Worm (Caenorhabditis elegans) whole organism, late embryonic: ENCODE measurements around the gene npp-23.

Experiments
- C08G9.2 ChIP-seq: sonication (generic microtip); optimal IDR thresholded peaks from 2 replicates; lab custom pipeline; 2016; ENCODE audit warnings: mild to moderate bottlenecking, missing genetic modification characterization, moderate library complexity, missing compliant biosample characterization
- C38D4.7 ChIP-seq: fragments of 200-800 bp; sonication (Bioruptor generic); optimal IDR thresholded peaks from 2 replicates; lab custom pipeline; 2018; ENCODE audit warnings: mild to moderate bottlenecking, missing genetic modification characterization, moderate library complexity, missing compliant biosample characterization
- K09A11.1 ChIP-seq: sonication (generic microtip); optimal IDR thresholded peaks from 2 replicates; lab custom pipeline; 2017; ENCODE audit warnings: antibody characterized with exemption, mild to moderate bottlenecking, missing genetic modification characterization, missing compliant biosample characterization; ENCODE audit not compliant: insufficient read depth
- Y22D7AL.16 ChIP-seq: sonication (generic microtip); optimal IDR thresholded peaks from 2 replicates; lab custom pipeline; 2016; ENCODE audit warnings: missing genetic modification characterization, missing compliant biosample characterization
- ceh-14 ChIP-seq: sonication (generic microtip); optimal IDR thresholded peaks from 2 replicates; lab custom pipeline; 2016; ENCODE audit warnings: missing genotype, missing genetic modification characterization, missing compliant biosample characterization
- ceh-18 ChIP-seq: sonication (generic microtip); optimal IDR thresholded peaks from 2 replicates; lab custom pipeline; 2016; ENCODE audit warnings: missing genetic modification characterization, missing compliant biosample characterization
- ceh-19 ChIP-seq: fragments of 200-800 bp; sonication (Bioruptor generic); optimal IDR thresholded peaks from 2 replicates; lab custom pipeline; 2018; ENCODE audit warnings: mild to moderate bottlenecking, missing genetic modification characterization, missing compliant biosample characterization
- ceh-22 ChIP-seq: sonication (generic microtip); optimal IDR thresholded peaks from 2 replicates; lab custom pipeline; 2017; ENCODE audit warnings: missing biosample characterization, missing genetic modification characterization
- ceh-30 ChIP-seq: fragments of 150-350 bp; optimal IDR thresholded peaks from 2 replicates; lab custom pipeline; 2014; ENCODE audit warnings: missing biosample characterization, missing genetic modification characterization
- ceh-31 ChIP-seq: sonication (generic microtip); optimal IDR thresholded peaks from 2 replicates; lab custom pipeline; 2016; ENCODE audit warnings: missing genetic modification characterization, missing compliant biosample characterization
- ceh-45 ChIP-seq: fragments of 200-800 bp; sonication (Bioruptor generic); IDR thresholded peaks from 2 replicates; pipeline ENCODE4 v1.3.6; 2022; ENCODE audit warnings: missing genetic modification reagents, missing genetic modification characterization, missing compliant biosample characterization
- ceh-9 ChIP-seq: sonication (generic microtip); optimal IDR thresholded peaks from 2 replicates; lab custom pipeline; 2016; ENCODE audit warnings: mild to moderate bottlenecking, missing genetic modification characterization, inconsistent platforms, missing compliant biosample characterization
- che-1 ChIP-seq: sonication (generic microtip); optimal IDR thresholded peaks from 2 replicates; lab custom pipeline; 2016; ENCODE audit warnings: mild to moderate bottlenecking, missing genetic modification characterization, missing compliant biosample characterization
- dve-1 ChIP-seq: sonication (generic microtip); optimal IDR thresholded peaks from 2 replicates; lab custom pipeline; 2017; ENCODE audit warnings: antibody characterized with exemption, mild to moderate bottlenecking, missing genetic modification characterization, missing compliant biosample characterization
- elt-4 ChIP-seq: sonication (generic microtip); optimal IDR thresholded peaks from 2 replicates; lab custom pipeline; 2016; ENCODE audit warnings: missing genetic modification characterization, missing compliant biosample characterization
- fkh-10 ChIP-seq: fragments of 150-350 bp; optimal IDR thresholded peaks from 2 replicates; lab custom pipeline; 2014; ENCODE audit warnings: missing biosample characterization, missing genetic modification reagents, missing genetic modification characterization
- hlh-15 ChIP-seq: sonication (generic microtip); optimal IDR thresholded peaks from 2 replicates; lab custom pipeline; 2016; ENCODE audit warnings: missing genetic modification characterization, missing compliant biosample characterization
- hlh-30 ChIP-seq: sonication (generic microtip); optimal IDR thresholded peaks from 2 replicates; lab custom pipeline; 2017; ENCODE audit warnings: antibody characterized with exemption, missing genetic modification characterization, missing compliant biosample characterization; ENCODE audit not compliant: insufficient read depth
- hlh-6 ChIP-seq: sonication (generic microtip); optimal IDR thresholded peaks from 2 replicates; lab custom pipeline; 2016; ENCODE audit warnings: missing genotype, missing genetic modification characterization, missing compliant biosample characterization
- lim-6 ChIP-seq: sonication (generic microtip); optimal IDR thresholded peaks from 2 replicates; lab custom pipeline; 2016; ENCODE audit warnings: missing genetic modification characterization, missing compliant biosample characterization
- madf-2 ChIP-seq: sonication (generic microtip); optimal IDR thresholded peaks from 2 replicates; lab custom pipeline; 2017; ENCODE audit warnings: missing genetic modification characterization, missing compliant biosample characterization
- nfya-1 ChIP-seq: sonication (generic microtip); optimal IDR thresholded peaks from 2 replicates; lab custom pipeline; 2017; ENCODE audit warnings: missing genetic modification characterization, mild to moderate bottlenecking, missing compliant biosample characterization, antibody characterized with exemption, moderate library complexity
- nhr-11 ChIP-seq: fragments of 150-350 bp; optimal IDR thresholded peaks from 2 replicates; lab custom pipeline; 2014; ENCODE audit warnings: missing biosample characterization, missing genetic modification characterization
- odd-2 ChIP-seq: sonication (generic microtip); optimal IDR thresholded peaks from 2 replicates; lab custom pipeline; 2017; ENCODE audit warnings: antibody characterized with exemption, mild to moderate bottlenecking, missing genetic modification characterization, missing compliant biosample characterization
- pax-1 ChIP-seq: fragments of 150-350 bp; optimal IDR thresholded peaks from 2 replicates; lab custom pipeline; 2014; ENCODE audit warnings: missing biosample characterization, missing genetic modification characterization
- pha-2 ChIP-seq: sonication (generic microtip); optimal IDR thresholded peaks from 2 replicates; lab custom pipeline; 2017; ENCODE audit warnings: mild to moderate bottlenecking, missing genetic modification characterization, missing compliant biosample characterization
- pha-4 ChIP-seq: fragments of 150-350 bp; optimal IDR thresholded peaks from 2 replicates; lab custom pipeline; 2018; ENCODE audit warnings: missing biosample characterization, missing genetic modification reagents, missing genetic modification characterization
- pros-1 ChIP-seq: fragments of 150-350 bp; optimal IDR thresholded peaks from 2 replicates; lab custom pipeline; 2014; ENCODE audit warnings: missing biosample characterization, missing genetic modification reagents, missing genetic modification characterization
- sdc-2 ChIP-seq: sonication (generic microtip); optimal IDR thresholded peaks from 2 replicates; lab custom pipeline; 2016; ENCODE audit warnings: missing genotype, missing genetic modification characterization, missing compliant biosample characterization
- syd-9 ChIP-seq: sonication (generic microtip); optimal IDR thresholded peaks from 2 replicates; lab custom pipeline; 2016; ENCODE audit warnings: mild to moderate bottlenecking, missing genetic modification characterization, moderate library complexity, missing compliant biosample characterization
- tbx-7 ChIP-seq: sonication (generic microtip); optimal IDR thresholded peaks from 2 replicates; lab custom pipeline; 2016; ENCODE audit warnings: missing genotype, missing genetic modification characterization, missing compliant biosample characterization
- ttx-3 ChIP-seq: sonication (generic microtip); optimal IDR thresholded peaks from 2 replicates; lab custom pipeline; 2016; ENCODE audit warnings: missing genetic modification reagents, missing genetic modification characterization, missing compliant biosample characterization
- unc-42 ChIP-seq: sonication (generic microtip); optimal IDR thresholded peaks from 2 replicates; lab custom pipeline; 2016; ENCODE audit warnings: missing genotype, missing genetic modification characterization, missing compliant biosample characterization
- unc-55 ChIP-seq: sonication (generic microtip); optimal IDR thresholded peaks from 2 replicates; lab custom pipeline; 2017; ENCODE audit warnings: missing biosample characterization, missing genetic modification reagents, missing genetic modification characterization
- unc-86 ChIP-seq: sonication (generic microtip); optimal IDR thresholded peaks from 2 replicates; lab custom pipeline; 2016; ENCODE audit warnings: missing genetic modification characterization, missing compliant biosample characterization
- zip-5 ChIP-seq: sonication (generic microtip); optimal IDR thresholded peaks from 2 replicates; lab custom pipeline; 2016; ENCODE audit warnings: missing genetic modification characterization, missing compliant biosample characterization

The npp-23 gene

DNA sequence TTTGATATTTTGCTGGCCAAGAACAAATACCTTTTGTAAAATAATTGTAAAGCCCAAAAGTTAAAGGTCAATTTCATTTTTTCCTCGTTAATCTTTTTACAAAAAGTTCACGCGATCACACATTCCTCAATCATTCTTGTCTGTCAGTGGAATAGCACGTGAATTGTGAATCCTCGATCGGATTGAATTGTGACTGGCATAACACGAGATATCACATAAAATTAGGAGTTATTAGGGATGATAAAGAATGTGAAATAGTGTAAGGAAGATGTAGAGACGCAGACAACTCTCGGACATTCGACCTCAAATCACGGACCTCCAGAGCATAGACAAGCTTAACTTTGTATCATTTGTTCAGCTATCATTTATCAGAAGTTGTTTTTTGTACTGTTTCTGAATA, 36.7 kb upstream of the npp-23 start, which contains the start of gene C27B7.6:
C27B7.6 (minus strand) TSS at position 182 of the 400 bp plus-strand sequence.
- TF ChIP-seq hlh-6 (tag; lab: Kevin White, UChicago), result no peak
- no peak for TF ChIP-seq ceh-19 (GFP tag; lab: Kevin White, UChicago)
- TF ChIP-seq elt-4 (tag; lab: Kevin White, UChicago), result no peak
- TF ChIP-seq unc-55, result peak; percentile 69
- TF ChIP-seq, all 69 proteins: peak for 1

DNA sequence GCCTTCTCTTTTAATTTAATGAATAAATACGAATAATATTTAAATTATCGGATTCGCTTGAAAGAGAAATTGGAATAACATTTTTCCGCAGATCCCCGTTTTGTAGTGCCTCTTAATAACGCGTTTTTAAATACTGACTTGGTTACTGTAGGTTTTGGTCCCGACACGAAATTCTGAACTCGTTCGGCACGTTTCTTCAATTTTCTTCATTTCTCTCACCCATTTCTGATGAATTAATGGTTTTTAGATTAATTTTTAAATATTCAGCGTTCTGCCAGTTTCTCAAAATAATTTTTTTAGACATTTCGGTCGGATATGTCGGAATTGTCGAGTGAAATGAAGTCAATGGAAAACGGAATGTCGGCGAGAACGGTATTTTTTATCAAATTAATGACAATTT, 31.9 kb upstream of the npp-23 start, which contains the start of gene C27B7.5:
C27B7.5 (plus strand) TSS at position 301 of the 400 bp plus-strand sequence.
- no peak for TF ChIP-seq ttx-3
- TF ChIP-seq pha-2, result no peak
- no peak for TF ChIP-seq zip-5
- no peak for TF ChIP-seq tbx-7
- no peak for TF ChIP-seq elt-4 (tag; lab: Kevin White, UChicago)
- TF ChIP-seq hlh-15, result no peak
- TF ChIP-seq ceh-31 (tag; lab: Kevin White, UChicago), result no peak
- TF ChIP-seq syd-9, result no peak
- no peak for TF ChIP-seq ceh-30 (tag; lab: Kevin White, UChicago)
- no peak for TF ChIP-seq ceh-18 (tag; lab: Kevin White, UChicago)
- TF ChIP-seq ceh-19 (GFP tag; lab: Kevin White, UChicago), result no peak
- TF ChIP-seq madf-2, result no peak
- no peak for TF ChIP-seq sdc-2
- TF ChIP-seq Y22D7AL.16, result no peak
- no peak for TF ChIP-seq nfya-1 (tag; lab: Kevin White, UChicago)
- TF ChIP-seq ceh-45 (GFP tag; lab: Robert Waterston, UW), result no peak
- no peak for TF ChIP-seq dve-1
- no peak for TF ChIP-seq lim-6

ce11 chrIV:8893746-8894145, 24.3 kb upstream of the npp-23 start, which contains the start of gene rad-54.L2:
Gene rad-54.L2, plus strand, starts transcription at chrIV:8894077.
- no peak for TF ChIP-seq sdc-2
- no peak for TF ChIP-seq odd-2 (tag; lab: Kevin White, UChicago)
- TF ChIP-seq ceh-31 (tag; lab: Kevin White, UChicago), result peak; percentile 40
- TF ChIP-seq unc-55, result peak; percentile 62
- no peak for TF ChIP-seq pha-4 (tag; lab: Kevin White, UChicago)
- peak; percentile 55 for TF ChIP-seq hlh-30 (tag; lab: Kevin White, UChicago)
- TF ChIP-seq nfya-1 (tag; lab: Kevin White, UChicago), result peak; percentile 0
- peak; percentile 46 for TF ChIP-seq pax-1

ce11 chrIV:8892558-8892957, 23.1 kb upstream of the npp-23 start, which contains the start of gene C27B7.2:
Gene C27B7.2, plus strand, starts transcription at chrIV:8892858.
- TF ChIP-seq madf-2, result no peak

DNA sequence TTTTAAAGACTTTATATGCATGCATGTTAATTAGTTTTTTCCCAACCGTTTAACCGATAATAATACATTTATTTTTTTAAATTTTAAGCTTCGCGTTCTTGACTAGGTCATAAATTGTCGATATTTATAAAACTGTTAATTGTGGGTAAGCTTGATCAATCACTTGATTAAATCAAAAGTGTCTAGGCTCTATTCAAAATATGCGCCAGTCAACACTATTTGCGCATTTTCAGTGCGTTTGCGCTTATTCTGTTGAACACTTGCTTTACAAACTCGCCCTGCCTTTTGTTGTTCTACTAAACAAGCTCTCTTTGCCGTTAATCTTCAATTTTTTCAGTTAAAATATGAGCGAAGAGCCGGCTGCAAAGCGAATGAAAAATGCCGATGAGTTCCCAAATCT, 21.7 kb upstream of the npp-23 start, which contains the start of gene spr-2:
spr-2 (plus strand) TSS at position 332 of the 400 bp plus-strand sequence.
- TF ChIP-seq pha-4 (tag; lab: Kevin White, UChicago) (no peak), fkh-10 (GFP tag; lab: Kevin White, UChicago) (peak; percentile 8), syd-9 (no peak), unc-42 (tag; lab: Kevin White, UChicago) (peak; percentile 85), ceh-30 (tag; lab: Kevin White, UChicago) (peak; percentile 13), ceh-31 (tag; lab: Kevin White, UChicago) (peak; percentile 16), ceh-14 (tag; lab: Kevin White, UChicago) (peak; percentile 17), hlh-15 (no peak), hlh-30 (tag; lab: Kevin White, UChicago) (peak; percentile 21), unc-86 (tag; lab: Kevin White, UChicago) (peak; percentile 36)

DNA sequence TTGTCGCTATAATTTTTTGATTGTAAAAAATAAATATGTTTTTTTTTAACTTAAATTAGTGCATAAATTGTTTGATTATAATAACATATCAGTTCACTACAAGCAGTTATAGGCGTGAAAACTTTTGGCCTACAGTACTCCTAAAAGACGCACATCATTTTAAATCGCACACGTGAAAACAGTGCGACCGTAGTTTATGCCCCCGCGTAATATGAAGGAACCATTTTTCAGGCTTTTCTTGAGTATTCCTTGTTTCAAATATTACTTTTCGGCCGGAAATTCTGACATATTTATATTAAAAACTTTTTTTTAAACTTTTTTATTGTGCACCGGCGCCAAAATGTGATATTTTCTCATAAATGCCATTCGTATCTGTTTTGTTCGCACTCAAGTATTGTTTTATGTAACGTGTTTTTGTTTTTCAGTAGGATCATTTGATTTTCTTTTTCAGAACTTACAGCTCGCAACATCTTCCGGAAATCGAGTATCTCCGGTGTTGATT, 19.1 kb upstream of the npp-23 start, which contains the start of gene oma-1:
oma-1 (plus strand) TSS at position 452 of the 502 bp plus-strand sequence.
- no peak for TF ChIP-seq C38D4.7 (GFP tag; lab: Kevin White, UChicago)
- no peak for TF ChIP-seq ceh-19 (GFP tag; lab: Kevin White, UChicago)
- TF ChIP-seq ceh-22 (tag; lab: Kevin White, UChicago), result no peak
- TF ChIP-seq ceh-14 (tag; lab: Kevin White, UChicago), result no peak
- no peak for TF ChIP-seq dve-1
- no peak for TF ChIP-seq nhr-11
- no peak for TF ChIP-seq ceh-30 (tag; lab: Kevin White, UChicago)
- TF ChIP-seq unc-86 (tag; lab: Kevin White, UChicago), result no peak
- TF ChIP-seq C08G9.2 (tag; lab: Kevin White, UChicago), result no peak
- no peak for TF ChIP-seq tbx-7
- no peak for TF ChIP-seq K09A11.1 (tag; lab: Kevin White, UChicago)
- TF ChIP-seq che-1 (tag; lab: Kevin White, UChicago), result no peak
- no peak for TF ChIP-seq ceh-9
- TF ChIP-seq pros-1 (tag; lab: Kevin White, UChicago), result no peak
